Worm (Caenorhabditis elegans) whole organism, mixed stage, embryonic: ENCODE measurements around the gene Y110A2AR.1.

Source experiments
- nhr-2 ChIP-seq: fragments of 150-350 bp; optimal IDR thresholded peaks from 2 replicates; lab custom pipeline; 2014; ENCODE audit warnings: missing biosample characterization, missing genetic modification characterization
- pha-4 ChIP-seq: fragments of 150-350 bp; optimal IDR thresholded peaks from 2 replicates; lab custom pipeline; 2018; ENCODE audit warnings: missing biosample characterization, missing genetic modification reagents, missing genetic modification characterization
- snpc-4 ChIP-seq: fragments of 150-350 bp; optimal IDR thresholded peaks from 2 replicates; lab custom pipeline; 2014; ENCODE audit warnings: missing biosample characterization, missing genetic modification characterization
- unc-62 ChIP-seq: fragments of 150-350 bp; optimal IDR thresholded peaks from 2 replicates; lab custom pipeline; 2014; ENCODE audit warnings: missing biosample characterization, missing genetic modification reagents, missing genetic modification characterization

- TF ChIP-seq nhr-2 (tag; lab: Kevin White, UChicago), result no peak
- no peak for TF ChIP-seq snpc-4 (tag; lab: Kevin White, UChicago)
- no peak for TF ChIP-seq pha-4 (tag; lab: Kevin White, UChicago)
- no peak for TF ChIP-seq unc-62 (GFP tag; lab: Kevin White, UChicago)
Measured at ce11 chrII:2958308-2958707, 38.8 kb downstream of the Y110A2AR.1 start, which contains the start of gene srw-60.
